Fruit fly (Drosophila melanogaster) whole organism, embryonic: Measurements from ENCODE around the gene Obp73a.
A peak's percentile ranks its signal among the peaks of the same experiment; 100 is the strongest.

Experiments
- Abd-B ChIP-seq: fragments of 200-800 bp; sonication (Bioruptor generic); optimal IDR thresholded peaks from 2 replicates; lab custom pipeline; 2018; ENCODE audit warnings: missing biosample characterization, mild to moderate bottlenecking, missing genetic modification characterization, moderate library complexity
- CG10462 ChIP-seq: fragments of 200-800 bp; sonication (Bioruptor generic); optimal IDR thresholded peaks from 2 replicates; lab custom pipeline; 2016; ENCODE audit warnings: missing biosample characterization, missing genetic modification characterization
- CG1233 ChIP-seq: fragments of 200-800 bp; sonication (Bioruptor generic); optimal IDR thresholded peaks from 4 replicates; lab custom pipeline; 2018; ENCODE audit warnings: missing biosample characterization, mild to moderate bottlenecking, missing genetic modification characterization
- CG15011 ChIP-seq: fragments of 200-800 bp; sonication (Bioruptor generic); optimal IDR thresholded peaks from 3 replicates; lab custom pipeline; 2018; ENCODE audit warnings: missing biosample characterization, mild to moderate bottlenecking, missing genetic modification characterization
- CG16815 ChIP-seq: fragments of 200-800 bp; sonication (Bioruptor generic); optimal IDR thresholded peaks from 3 replicates; lab custom pipeline; 2017; ENCODE audit warnings: missing biosample characterization, mild to moderate bottlenecking, missing genetic modification characterization
- CG17328 ChIP-seq: fragments of 200-800 bp; sonication (Bioruptor generic); IDR thresholded peaks from 2 replicates; pipeline ENCODE4 v1.3.6; 2022; ENCODE audit warnings: missing biosample characterization, missing genetic modification characterization
- CG18262 ChIP-seq: fragments of 200-800 bp; optimal IDR thresholded peaks from 3 replicates; lab custom pipeline; 2019; ENCODE audit warnings: missing biosample characterization, mild to moderate bottlenecking, missing genetic modification characterization, moderate library complexity
- CG3065 ChIP-seq: fragments of 200-800 bp; sonication (Bioruptor generic); optimal IDR thresholded peaks from 2 replicates; lab custom pipeline; 2016; ENCODE audit warnings: missing biosample characterization, missing genetic modification characterization
- CG33213 ChIP-seq: fragments of 200-800 bp; sonication (Bioruptor generic); optimal IDR thresholded peaks from 3 replicates; lab custom pipeline; 2016; ENCODE audit warnings: missing biosample characterization, missing genetic modification characterization
- CG34224 ChIP-seq: fragments of 200-800 bp; sonication (Bioruptor generic); IDR thresholded peaks from 3 replicates; pipeline ENCODE4 v1.3.6; 2022; ENCODE audit warnings: missing biosample characterization, missing genetic modification characterization; ENCODE audit not compliant: partially characterized antibody
- CG5245 ChIP-seq: fragments of 200-800 bp; sonication (Bioruptor generic); optimal IDR thresholded peaks from 3 replicates; lab custom pipeline; 2016; ENCODE audit warnings: missing biosample characterization, missing genetic modification characterization
- CG5953 ChIP-seq: fragments of 200-800 bp; sonication (Bioruptor generic); IDR thresholded peaks from 2 replicates; pipeline ENCODE4 v1.3.6; 2022; ENCODE audit warnings: missing biosample characterization, missing genetic modification characterization
- CG6654 ChIP-seq: fragments of 200-800 bp; sonication (Bioruptor generic); optimal IDR thresholded peaks from 2 replicates; lab custom pipeline; 2017; ENCODE audit warnings: missing biosample characterization, mild to moderate bottlenecking, missing genetic modification characterization
- CG6683 ChIP-seq: fragments of 200-800 bp; sonication (Bioruptor generic); optimal IDR thresholded peaks from 2 replicates; lab custom pipeline; 2017; ENCODE audit warnings: missing biosample characterization, mild to moderate bottlenecking, missing genetic modification characterization, missing genetic modification reagents
- CG7556 ChIP-seq: fragments of 200-800 bp; sonication (Bioruptor generic); optimal IDR thresholded peaks from 2 replicates; lab custom pipeline; 2017; ENCODE audit warnings: missing biosample characterization, mild to moderate bottlenecking, missing genetic modification characterization
- Camta ChIP-seq: fragments of 200-800 bp; sonication (Bioruptor generic); optimal IDR thresholded peaks from 2 replicates; lab custom pipeline; 2016; ENCODE audit warnings: missing biosample characterization, missing genetic modification characterization
- D19B ChIP-seq: fragments of 200-800 bp; sonication (Bioruptor generic); optimal IDR thresholded peaks from 2 replicates; lab custom pipeline; 2017; ENCODE audit warnings: missing biosample characterization, mild to moderate bottlenecking, missing genetic modification characterization
- Ets97D ChIP-seq: fragments of 200-800 bp; sonication (Bioruptor generic); optimal IDR thresholded peaks from 3 replicates; lab custom pipeline; 2016; ENCODE audit warnings: missing biosample characterization, missing genetic modification characterization
- H15 ChIP-seq: fragments of 200-800 bp; sonication (Bioruptor generic); IDR thresholded peaks from 3 replicates; pipeline ENCODE4 v1.3.6; 2022; ENCODE audit warnings: missing biosample characterization, missing genetic modification characterization
- H2.0 ChIP-seq: fragments of 200-800 bp; sonication (Bioruptor generic); IDR thresholded peaks from 2 replicates; pipeline ENCODE4 v1.3.6; 2022; ENCODE audit warnings: missing biosample characterization, missing genetic modification characterization
- HLH3B ChIP-seq: fragments of 200-800 bp; sonication (Bioruptor generic); IDR thresholded peaks from 2 replicates; pipeline ENCODE4 v1.3.6; 2022; ENCODE audit warnings: missing biosample characterization, missing genetic modification characterization
- Poxn ChIP-seq: fragments of 200-800 bp; sonication (Bioruptor generic); IDR thresholded peaks from 2 replicates; pipeline ENCODE4 v1.3.6; 2022; ENCODE audit warnings: missing biosample characterization, missing genetic modification characterization
- abd-A ChIP-seq: fragments of 200-800 bp; sonication (Bioruptor generic); optimal IDR thresholded peaks from 3 replicates; lab custom pipeline; 2019; ENCODE audit warnings: missing biosample characterization, mild to moderate bottlenecking, missing genetic modification characterization, moderate library complexity
- az2 ChIP-seq: fragments of 200-800 bp; sonication (Bioruptor generic); optimal IDR thresholded peaks from 3 replicates; lab custom pipeline; 2016; ENCODE audit warnings: missing biosample characterization, missing genetic modification characterization
- bab2 ChIP-seq: fragments of 200-800 bp; sonication (Bioruptor generic); optimal IDR thresholded peaks from 2 replicates; lab custom pipeline; 2016; ENCODE audit warnings: missing biosample characterization, missing genetic modification characterization
- crc ChIP-seq: fragments of 200-800 bp; sonication (Bioruptor generic); optimal IDR thresholded peaks from 2 replicates; lab custom pipeline; 2016; ENCODE audit warnings: missing biosample characterization, missing genetic modification characterization
- en ChIP-seq: fragments of 200-800 bp; sonication (Bioruptor generic); optimal IDR thresholded peaks from 2 replicates; lab custom pipeline; 2016; ENCODE audit warnings: missing biosample characterization, missing genetic modification characterization
- ewg ChIP-seq: fragments of 200-800 bp; sonication (Bioruptor generic); optimal IDR thresholded peaks from 3 replicates; lab custom pipeline; 2017; ENCODE audit warnings: mild to moderate bottlenecking, missing biosample characterization, missing genetic modification reagents, missing genetic modification characterization
- fd102C ChIP-seq: fragments of 200-800 bp; sonication (Bioruptor generic); optimal IDR thresholded peaks from 2 replicates; lab custom pipeline; 2018; ENCODE audit warnings: missing biosample characterization, mild to moderate bottlenecking, missing genetic modification characterization, moderate library complexity
- fd3F ChIP-seq: fragments of 200-800 bp; sonication (Bioruptor generic); optimal IDR thresholded peaks from 2 replicates; lab custom pipeline; 2018; ENCODE audit warnings: missing biosample characterization, mild to moderate bottlenecking, missing genetic modification characterization, moderate library complexity
- grn ChIP-seq: fragments of 200-800 bp; sonication (Bioruptor generic); optimal IDR thresholded peaks from 3 replicates; lab custom pipeline; 2017; ENCODE audit warnings: missing biosample characterization, missing genetic modification characterization
- gro ChIP-seq: fragments of 200-800 bp; sonication (Bioruptor generic); optimal IDR thresholded peaks from 2 replicates; lab custom pipeline; 2016; ENCODE audit warnings: missing biosample characterization, missing genetic modification characterization
- h ChIP-seq: fragments of >200 bp; optimal IDR thresholded peaks from 2 replicates; lab custom pipeline; 2017
- hkb ChIP-seq, 2 experiments: fragments of 200-800 bp in 1 of 2; fragments of >200 bp in 1 of 2; sonication (Bioruptor generic) in 1 of 2; IDR thresholded peaks in 1 of 2; optimal IDR thresholded peaks in 1 of 2; 2 replicates each; pipeline versions ENCODE4 v1.3.6 to Lab custom; 2017 to 2022; ENCODE audit warnings: missing biosample characterization in 1 of 2, missing genetic modification characterization in 1 of 2
- insv ChIP-seq, 2 experiments: fragments of 200-800 bp; sonication (Bioruptor generic); optimal IDR thresholded peaks; 3 replicates each; lab custom pipeline; 2016 to 2018; ENCODE audit warnings: missing biosample characterization in 2 of 2, missing genetic modification characterization in 2 of 2
- kah ChIP-seq: fragments of 200-800 bp; sonication (Bioruptor generic); optimal IDR thresholded peaks from 2 replicates; lab custom pipeline; 2018; ENCODE audit warnings: missing biosample characterization, mild to moderate bottlenecking, missing genetic modification characterization
- mld ChIP-seq: fragments of 200-800 bp; sonication (Bioruptor generic); IDR thresholded peaks from 3 replicates; pipeline ENCODE4 v1.3.6; 2022; ENCODE audit warnings: missing biosample characterization, missing genetic modification characterization; ENCODE audit not compliant: partially characterized antibody
- nerfin-2 ChIP-seq: fragments of 200-800 bp; sonication (Bioruptor generic); IDR thresholded peaks from 2 replicates; pipeline ENCODE4 v1.3.6; 2022; ENCODE audit warnings: missing biosample characterization, missing genetic modification characterization; ENCODE audit not compliant: partially characterized antibody
- pita ChIP-seq: fragments of 200-800 bp; sonication (Bioruptor generic); optimal IDR thresholded peaks from 2 replicates; lab custom pipeline; 2017; ENCODE audit warnings: missing biosample characterization, mild to moderate bottlenecking, missing genetic modification characterization
- ro ChIP-seq: fragments of 200-800 bp; sonication (Bioruptor generic); IDR thresholded peaks from 2 replicates; pipeline ENCODE4 v1.3.6; 2022; ENCODE audit warnings: missing biosample characterization, missing genetic modification characterization
- sd ChIP-seq: fragments of 200-800 bp; sonication (Bioruptor generic); optimal IDR thresholded peaks from 3 replicates; lab custom pipeline; 2018; ENCODE audit warnings: missing biosample characterization, mild to moderate bottlenecking, missing genetic modification characterization, moderate library complexity
- seq ChIP-seq: fragments of 200-800 bp; sonication (Bioruptor generic); IDR thresholded peaks from 2 replicates; pipeline ENCODE4 v1.3.6; 2022; ENCODE audit warnings: missing biosample characterization, missing genetic modification characterization
- stwl ChIP-seq: fragments of 200-800 bp; sonication (Bioruptor generic); optimal IDR thresholded peaks from 3 replicates; lab custom pipeline; 2018; ENCODE audit warnings: missing biosample characterization, mild to moderate bottlenecking, missing genetic modification characterization, moderate library complexity
- sug ChIP-seq: fragments of 200-800 bp; optimal IDR thresholded peaks from 2 replicates; lab custom pipeline; 2019; ENCODE audit warnings: missing biosample characterization, mild to moderate bottlenecking, missing genetic modification characterization, moderate library complexity
- tna ChIP-seq: fragments of 200-800 bp; sonication (Bioruptor generic); IDR thresholded peaks from 2 replicates; pipeline ENCODE4 v1.3.6; 2022; ENCODE audit warnings: missing biosample characterization, missing genetic modification characterization; ENCODE audit not compliant: partially characterized antibody
- vfl ChIP-seq: fragments of 200-800 bp; sonication (Bioruptor generic); optimal IDR thresholded peaks from 2 replicates; lab custom pipeline; 2016; ENCODE audit warnings: missing biosample characterization, missing genetic modification characterization
- vnd ChIP-seq: fragments of 200-800 bp; sonication (Bioruptor generic); IDR thresholded peaks from 3 replicates; pipeline ENCODE4 v1.3.6; 2022; ENCODE audit warnings: missing biosample characterization, missing genetic modification characterization; ENCODE audit not compliant: partially characterized antibody
- zen2 ChIP-seq: fragments of 200-800 bp; sonication (Bioruptor generic); IDR thresholded peaks from 3 replicates; pipeline ENCODE4 v1.3.6; 2022; ENCODE audit warnings: missing biosample characterization, missing genetic modification characterization; ENCODE audit not compliant: partially characterized antibody

Gene Obp73a

DNA sequence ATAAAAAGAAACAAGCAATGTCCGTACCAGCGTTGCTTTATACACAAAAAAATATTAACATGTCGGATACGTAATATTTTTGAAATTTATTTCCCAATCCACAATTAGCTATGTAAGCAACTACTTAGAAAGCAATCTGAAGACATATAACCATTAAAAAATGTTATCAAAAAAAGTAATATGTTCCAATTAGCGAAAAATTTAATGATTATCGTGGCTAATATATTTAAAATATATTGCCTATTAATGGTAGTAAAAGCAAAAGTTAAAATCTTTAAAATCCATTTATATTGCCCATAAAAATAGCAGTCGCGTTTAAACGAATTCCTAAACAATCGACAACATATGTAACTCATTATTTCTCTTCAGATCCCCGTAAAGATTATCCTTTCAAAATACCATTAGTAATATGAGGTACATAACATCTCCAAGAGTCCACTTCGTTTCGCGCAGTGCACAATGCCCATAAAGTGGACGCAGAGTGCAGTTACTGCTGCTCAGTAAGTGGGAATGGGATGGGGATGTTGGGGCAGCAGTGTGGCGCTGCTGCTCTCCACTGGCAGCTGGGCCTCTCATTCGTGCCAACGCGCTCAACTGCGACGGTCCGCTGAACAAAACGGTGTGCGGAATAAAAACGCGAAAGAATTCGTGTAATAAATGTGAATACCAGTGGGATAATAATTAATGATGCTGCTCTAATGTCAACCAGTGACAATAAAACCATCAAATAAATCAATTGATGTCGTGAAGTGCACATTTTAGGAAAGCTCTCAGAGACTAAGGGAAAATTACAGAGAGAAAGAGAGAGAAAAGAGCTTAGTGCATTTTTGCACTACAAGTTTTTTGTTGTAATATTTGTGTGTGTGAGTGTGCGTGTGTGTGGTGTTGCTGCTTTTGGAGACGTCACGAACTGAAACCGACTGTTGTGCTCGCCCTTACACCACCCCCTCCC, 42.2 kb downstream of the Obp73a start (continued):
- TF ChIP-seq hkb (optimal IDR thresholded peaks at IDR 0.05; lab: Kevin White, UChicago) = no peak
- no peak; the same call in 1 of the 2 replicates for TF ChIP-seq hkb (GFP tag; IDR thresholded peaks at IDR 0.05; lab: Robert Waterston, UW)
- 0 out of 2 replicates have a peak, but pooled peaks have one; percentile 7 for TF ChIP-seq H2.0 (GFP tag; lab: Robert Waterston, UW)
- no peak for TF ChIP-seq pita
- peak; percentile 52 for TF ChIP-seq az2 (GFP tag; lab: Kevin White, UChicago)
- TF ChIP-seq Camta = peak; percentile 31
- TF ChIP-seq CG6654 (GFP tag; lab: Kevin White, UChicago) = peak; percentile 32
- TF ChIP-seq fd102C (GFP tag; lab: Kevin White, UChicago) = no peak
- peak; percentile 39 for TF ChIP-seq ewg
- TF ChIP-seq sug = peak; percentile 15
- no peak for TF ChIP-seq bab2 (GFP tag; lab: Kevin White, UChicago)
- TF ChIP-seq vfl (GFP tag; lab: Kevin White, UChicago) = no peak
- no peak for TF ChIP-seq ro
- no peak for TF ChIP-seq CG6683 (GFP tag; lab: Kevin White, UChicago)
- no peak for TF ChIP-seq Ets97D
- peak; percentile 52 for TF ChIP-seq CG15011 (GFP tag; lab: Kevin White, UChicago)
- no peak for TF ChIP-seq vnd (GFP tag; lab: Robert Waterston, UW)
- TF ChIP-seq CG33213 (GFP tag; lab: Kevin White, UChicago) = no peak
- TF ChIP-seq CG3065 = no peak
- TF ChIP-seq Poxn = no peak
- peak; percentile 44 for TF ChIP-seq kah
- TF ChIP-seq abd-A (tag; lab: Kevin White, UChicago) = peak; percentile 56
- no peak for TF ChIP-seq nerfin-2 (GFP tag; lab: Robert Waterston, UW)
- TF ChIP-seq D19B (GFP tag; lab: Kevin White, UChicago) = peak; percentile 30
- peak; percentile 27 for TF ChIP-seq CG16815 (GFP tag; lab: Kevin White, UChicago)
- peak; percentile 48 for TF ChIP-seq Abd-B (GFP tag; lab: Kevin White, UChicago)
- peak; percentile 66 for TF ChIP-seq sd (tag; lab: Kevin White, UChicago)
- no peak for TF ChIP-seq stwl (tag; lab: Kevin White, UChicago)
- TF ChIP-seq CG5245 (GFP tag; lab: Kevin White, UChicago) = no peak
- peak; percentile 81 for TF ChIP-seq CG18262 (tag; lab: Kevin White, UChicago)
- TF ChIP-seq CG5953 (GFP tag; lab: Robert Waterston, UW) = peak; percentile 65
- no peak for TF ChIP-seq insv (GFP tag; optimal IDR thresholded peaks at IDR 0.05; lab: Kevin White, UChicago)
- TF ChIP-seq CG7556 (GFP tag; lab: Kevin White, UChicago) = peak; percentile 85
- no peak for TF ChIP-seq mld (GFP tag; lab: Robert Waterston, UW)
- no peak for TF ChIP-seq crc (GFP tag; lab: Kevin White, UChicago)
- TF ChIP-seq H15 = no peak
- 0 out of 2 replicates have a peak, but pooled peaks have one; percentile 18 for TF ChIP-seq seq
- no peak for TF ChIP-seq CG34224 (GFP tag; lab: Robert Waterston, UW)
- peak; percentile 39; the same call in 1 of the 2 replicates for TF ChIP-seq HLH3B
- TF ChIP-seq fd3F = no peak
- no peak for TF ChIP-seq h
- TF ChIP-seq tna = no peak
- TF ChIP-seq grn = no peak
- 0 out of 2 replicates have a peak, but pooled peaks have one; percentile 43 for TF ChIP-seq CG17328 (GFP tag; lab: Robert Waterston, UW)
- TF ChIP-seq gro (GFP tag; lab: Kevin White, UChicago) = peak; percentile 23
- no peak for TF ChIP-seq CG1233 (GFP tag; lab: Kevin White, UChicago)
- TF ChIP-seq CG10462 = peak; percentile 18
- TF ChIP-seq en (GFP tag; lab: Kevin White, UChicago) = no peak
- TF ChIP-seq zen2 (GFP tag; lab: Robert Waterston, UW) = no peak
